Fruit fly (Drosophila melanogaster) whole organism, embryonic: ENCODE measurements around the gene CG5828.

Experiments used
- B-H1 ChIP-seq: fragments of 200-800 bp; sonication (Bioruptor generic); IDR thresholded peaks from 3 replicates; pipeline ENCODE4 v1.3.6; 2022; ENCODE audit warnings: missing biosample characterization, missing genetic modification characterization
- CG10366 ChIP-seq: fragments of 200-800 bp; sonication (Bioruptor generic); IDR thresholded peaks from 2 replicates; pipeline ENCODE4 v1.3.6; 2022; ENCODE audit warnings: missing biosample characterization, missing genetic modification characterization
- CG11247 ChIP-seq: fragments of 200-800 bp; sonication (Bioruptor generic); IDR thresholded peaks from 2 replicates; pipeline ENCODE4 v1.3.6; 2022; ENCODE audit warnings: missing biosample characterization, missing genetic modification characterization
- CG11504 ChIP-seq: fragments of 200-800 bp; sonication (Bioruptor generic); optimal IDR thresholded peaks from 3 replicates; lab custom pipeline; 2019; ENCODE audit warnings: missing biosample characterization, mild to moderate bottlenecking, missing genetic modification characterization, moderate library complexity
- CG12219 ChIP-seq: fragments of 200-800 bp; sonication (Bioruptor generic); optimal IDR thresholded peaks from 3 replicates; lab custom pipeline; 2018; ENCODE audit warnings: missing biosample characterization, mild to moderate bottlenecking, missing genetic modification characterization
- CG12659 ChIP-seq: fragments of 200-800 bp; sonication (Bioruptor generic); optimal IDR thresholded peaks from 3 replicates; lab custom pipeline; 2017; ENCODE audit warnings: mild to moderate bottlenecking, missing biosample characterization, missing genetic modification reagents, missing genetic modification characterization
- CG1832 ChIP-seq: fragments of 200-800 bp; sonication (Bioruptor generic); optimal IDR thresholded peaks from 2 replicates; lab custom pipeline; 2017; ENCODE audit warnings: missing biosample characterization, mild to moderate bottlenecking, missing genetic modification characterization, inconsistent platforms
- CG18599 ChIP-seq: fragments of 200-800 bp; sonication (Bioruptor generic); optimal IDR thresholded peaks from 3 replicates; lab custom pipeline; 2017; ENCODE audit warnings: missing biosample characterization, missing genetic modification characterization, mild to moderate bottlenecking, moderate library complexity, missing genetic modification reagents
- CG2120 ChIP-seq: fragments of 200-800 bp; sonication (Bioruptor generic); optimal IDR thresholded peaks from 3 replicates; lab custom pipeline; 2016; ENCODE audit warnings: missing biosample characterization, missing genetic modification characterization
- CG2678 ChIP-seq: fragments of 200-800 bp; sonication (Bioruptor generic); optimal IDR thresholded peaks from 3 replicates; lab custom pipeline; 2019; ENCODE audit warnings: missing biosample characterization, mild to moderate bottlenecking, missing genetic modification characterization, moderate library complexity
- CG32767 ChIP-seq: fragments of 200-800 bp; sonication (Bioruptor generic); IDR thresholded peaks from 2 replicates; pipeline ENCODE4 v1.3.6; 2022; ENCODE audit warnings: missing biosample characterization, missing genetic modification characterization
- CG6254 ChIP-seq: fragments of 200-800 bp; sonication (Bioruptor generic); optimal IDR thresholded peaks from 3 replicates; lab custom pipeline; 2017; ENCODE audit warnings: mild to moderate bottlenecking, missing biosample characterization, missing genetic modification reagents, missing genetic modification characterization
- CG6689 ChIP-seq: fragments of 200-800 bp; sonication (Bioruptor generic); IDR thresholded peaks from 2 replicates; pipeline ENCODE4 v1.3.6; 2022; ENCODE audit warnings: missing biosample characterization, missing genetic modification characterization
- CG7839 ChIP-seq: fragments of 200-800 bp; sonication (Bioruptor generic); optimal IDR thresholded peaks from 3 replicates; lab custom pipeline; 2018; ENCODE audit warnings: missing biosample characterization, mild to moderate bottlenecking, missing genetic modification characterization, moderate library complexity
- CG8388 ChIP-seq: fragments of 200-800 bp; sonication (Bioruptor generic); optimal IDR thresholded peaks from 2 replicates; lab custom pipeline; 2019; ENCODE audit warnings: missing biosample characterization, mild to moderate bottlenecking, missing genetic modification characterization, moderate library complexity
- CG8944 ChIP-seq: fragments of 200-800 bp; sonication (Bioruptor generic); optimal IDR thresholded peaks from 3 replicates; lab custom pipeline; 2016; ENCODE audit warnings: missing biosample characterization, missing genetic modification characterization
- CG9797 ChIP-seq: fragments of 200-800 bp; sonication (Bioruptor generic); optimal IDR thresholded peaks from 3 replicates; lab custom pipeline; 2018; ENCODE audit warnings: missing biosample characterization, mild to moderate bottlenecking, missing genetic modification characterization
- CG9876 ChIP-seq: fragments of 200-800 bp; sonication (Bioruptor generic); optimal IDR thresholded peaks from 2 replicates; lab custom pipeline; 2016; ENCODE audit warnings: missing biosample characterization, missing genetic modification characterization
- Dek ChIP-seq: fragments of 200-800 bp; sonication (Bioruptor generic); optimal IDR thresholded peaks from 3 replicates; lab custom pipeline; 2019; ENCODE audit warnings: missing biosample characterization, mild to moderate bottlenecking, missing genetic modification characterization, moderate library complexity
- Dip3 ChIP-seq: fragments of 200-800 bp; sonication (Bioruptor generic); optimal IDR thresholded peaks from 3 replicates; lab custom pipeline; 2016; ENCODE audit warnings: missing biosample characterization, missing genetic modification characterization
- Doc2 ChIP-seq: fragments of 200-800 bp; sonication (Bioruptor generic); IDR thresholded peaks from 2 replicates; pipeline ENCODE4 v1.3.6; 2022; ENCODE audit warnings: missing biosample characterization, missing genetic modification characterization
- E2f1 ChIP-seq: fragments of 200-800 bp; sonication (Bioruptor generic); IDR thresholded peaks from 2 replicates; pipeline ENCODE4 v1.3.6; 2022; ENCODE audit warnings: missing biosample characterization, missing genetic modification characterization
- Ets97D ChIP-seq: fragments of 200-800 bp; sonication (Bioruptor generic); optimal IDR thresholded peaks from 3 replicates; lab custom pipeline; 2016; ENCODE audit warnings: missing biosample characterization, missing genetic modification characterization
- Hmr ChIP-seq: fragments of 200-800 bp; sonication (Bioruptor generic); optimal IDR thresholded peaks from 3 replicates; lab custom pipeline; 2017; ENCODE audit warnings: mild to moderate bottlenecking, missing biosample characterization, missing genetic modification reagents, missing genetic modification characterization
- Hr51 ChIP-seq, 2 experiments: fragments of 200-800 bp; sonication (Bioruptor generic); optimal IDR thresholded peaks; 2 replicates in 1 of 2; 3 replicates in 1 of 2; lab custom pipeline; 2016 to 2018; ENCODE audit warnings: missing biosample characterization in 2 of 2, missing genetic modification characterization in 2 of 2, mild to moderate bottlenecking in 1 of 2, moderate library complexity in 1 of 2
- Hr78 ChIP-seq, 2 experiments: fragments of 200-800 bp in 1 of 2; fragments of >200 bp in 1 of 2; sonication (Bioruptor generic) in 1 of 2; optimal IDR thresholded peaks; 2 replicates each; lab custom pipeline; 2017 to 2019; ENCODE audit warnings: missing biosample characterization in 2 of 2, missing genetic modification characterization in 2 of 2, mild to moderate bottlenecking in 1 of 2, moderate library complexity in 1 of 2
- Med ChIP-seq: fragments of 200-800 bp; sonication (Bioruptor generic); peaks from one replicate; lab custom pipeline; 2016; ENCODE audit warnings: missing biosample characterization, missing genetic modification characterization, mild to moderate bottlenecking, inconsistent platforms, moderate library complexity
- Oli ChIP-seq: fragments of 200-800 bp; sonication (Bioruptor generic); optimal IDR thresholded peaks from 2 replicates; lab custom pipeline; 2018; ENCODE audit warnings: missing biosample characterization, mild to moderate bottlenecking, missing genetic modification characterization, moderate library complexity
- Ravus ChIP-seq: fragments of 200-800 bp; sonication (Bioruptor generic); IDR thresholded peaks from 2 replicates; pipeline ENCODE4 v1.3.6; 2022; ENCODE audit warnings: missing biosample characterization, missing genetic modification characterization
- Sin3A ChIP-seq: fragments of >200 bp; optimal IDR thresholded peaks from 2 replicates; lab custom pipeline; 2018
- Sox102F ChIP-seq: fragments of 200-800 bp; sonication (Bioruptor generic); optimal IDR thresholded peaks from 2 replicates; lab custom pipeline; 2018; ENCODE audit warnings: missing biosample characterization, mild to moderate bottlenecking, missing genetic modification characterization, moderate library complexity
- ap ChIP-seq: fragments of 200-800 bp; sonication (Bioruptor generic); IDR thresholded peaks from 2 replicates; pipeline ENCODE4 v1.3.6; 2022; ENCODE audit warnings: missing biosample characterization, missing genetic modification characterization
- ase ChIP-seq: fragments of 200-800 bp; sonication (Bioruptor generic); IDR thresholded peaks from 3 replicates; pipeline ENCODE4 v1.3.6; 2022; ENCODE audit warnings: missing biosample characterization, missing genetic modification characterization
- bab2 ChIP-seq: fragments of 200-800 bp; sonication (Bioruptor generic); optimal IDR thresholded peaks from 2 replicates; lab custom pipeline; 2016; ENCODE audit warnings: missing biosample characterization, missing genetic modification characterization
- croc ChIP-seq: fragments of 200-800 bp; sonication (Bioruptor generic); conservative IDR thresholded peaks from 3 replicates; pipeline ENCODE4 v1.3.6; 2022; ENCODE audit warnings: missing biosample characterization, missing genetic modification characterization
- da ChIP-seq: fragments of 200-800 bp; sonication (Bioruptor generic); optimal IDR thresholded peaks from 2 replicates; lab custom pipeline; 2016; ENCODE audit warnings: missing biosample characterization, missing genetic modification characterization
- dpn ChIP-seq, 2 experiments: fragments of 200-800 bp; sonication (Bioruptor generic); optimal IDR thresholded peaks; 3 replicates each; lab custom pipeline; 2016; ENCODE audit warnings: missing biosample characterization in 2 of 2, missing genetic modification characterization in 2 of 2
- dysf ChIP-seq: fragments of 200-800 bp; sonication (Bioruptor generic); IDR thresholded peaks from 3 replicates; pipeline ENCODE4 v1.3.6; 2022; ENCODE audit warnings: missing biosample characterization, missing genetic modification characterization
- eve ChIP-seq, 2 experiments: fragments of >200 bp; optimal IDR thresholded peaks; 2 replicates each; lab custom pipeline; 2017; ENCODE audit warnings: missing biosample characterization in 2 of 2, missing genetic modification characterization in 2 of 2
- grau ChIP-seq: fragments of 200-800 bp; optimal IDR thresholded peaks from 3 replicates; lab custom pipeline; 2019; ENCODE audit warnings: missing biosample characterization, mild to moderate bottlenecking, missing genetic modification characterization, moderate library complexity
- lab ChIP-seq: fragments of 200-800 bp; sonication (Bioruptor generic); optimal IDR thresholded peaks from 3 replicates; lab custom pipeline; 2017; ENCODE audit warnings: missing biosample characterization, missing genetic modification characterization, mild to moderate bottlenecking, moderate library complexity, missing genetic modification reagents
- pan ChIP-seq, 4 experiments: fragments of >200 bp in 3 of 4; fragments of 200-800 bp in 1 of 4; sonication (Bioruptor generic) in 1 of 4; optimal IDR thresholded peaks in 3 of 4; IDR thresholded peaks in 1 of 4; 2 replicates each; pipeline versions ENCODE4 v1.3.6 to Lab custom; 2017 to 2022; ENCODE audit warnings: missing biosample characterization in 2 of 4, missing genetic modification characterization in 2 of 4, mixed read lengths in 1 of 4
- pfk ChIP-seq: fragments of 200-800 bp; sonication (Bioruptor generic); optimal IDR thresholded peaks from 2 replicates; lab custom pipeline; 2018; ENCODE audit warnings: missing biosample characterization, mild to moderate bottlenecking, missing genetic modification characterization, moderate library complexity
- sc ChIP-seq, 3 experiments: fragments of >200 bp in 2 of 3; fragments of 200-800 bp in 1 of 3; sonication (Bioruptor generic) in 1 of 3; optimal IDR thresholded peaks; 2 replicates in 2 of 3; 3 replicates in 1 of 3; lab custom pipeline; 2017; ENCODE audit warnings: mild to moderate bottlenecking in 1 of 3, missing biosample characterization in 1 of 3, missing genetic modification characterization in 1 of 3, missing genetic modification reagents in 1 of 3
- sens ChIP-seq: fragments of 200-800 bp; sonication (Bioruptor generic); peaks from one replicate; lab custom pipeline; 2016; ENCODE audit warnings: missing biosample characterization, missing genetic modification characterization
- twi ChIP-seq: fragments of 200-800 bp; optimal IDR thresholded peaks from 2 replicates; lab custom pipeline; 2019; ENCODE audit warnings: missing biosample characterization, mild to moderate bottlenecking, missing genetic modification characterization, moderate library complexity
- vvl ChIP-seq: fragments of 200-800 bp; sonication (Bioruptor generic); IDR thresholded peaks from 2 replicates; pipeline ENCODE4 v1.3.6; 2022; ENCODE audit warnings: missing biosample characterization, missing genetic modification characterization

Gene CG5828

DNA sequence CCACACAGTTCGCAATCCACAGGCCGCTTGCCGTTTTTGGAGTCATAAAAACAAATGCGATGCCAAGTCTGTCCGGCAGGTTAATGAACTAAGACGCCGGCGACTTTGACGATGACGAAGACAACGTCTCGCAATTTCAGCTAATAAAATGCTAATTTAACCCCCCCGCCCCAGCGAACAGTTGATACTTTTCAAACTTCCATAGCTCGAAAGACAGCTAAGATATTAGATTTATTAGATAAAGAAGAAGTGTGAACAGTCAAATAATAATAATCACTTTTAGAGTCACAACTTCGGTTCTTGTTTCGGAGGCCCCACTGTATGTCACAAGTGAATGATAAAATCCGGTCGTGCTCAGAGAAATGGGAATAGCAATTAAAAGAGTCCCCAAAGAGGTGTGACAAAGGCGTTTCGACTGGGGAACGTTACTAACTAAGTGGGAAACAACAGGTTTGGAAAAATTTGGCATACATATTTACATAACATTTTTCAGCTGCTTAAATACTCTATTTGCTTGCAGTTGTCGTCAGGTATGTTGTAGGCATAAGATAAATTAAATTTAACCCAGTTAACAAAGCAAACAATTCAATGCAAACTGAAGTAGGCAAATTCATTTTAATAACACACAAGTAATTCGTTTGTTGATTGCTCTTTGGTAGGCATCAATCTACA is 9.1 kb upstream of the CG5828 start (continued):
- TF ChIP-seq Dek: no peak
- no peak for TF ChIP-seq CG8944 (GFP tag; lab: Kevin White, UChicago)
- TF ChIP-seq sens (GFP tag; lab: Kevin White, UChicago): peak; percentile 80
- peak; percentile 70 for TF ChIP-seq vvl (GFP tag; lab: Robert Waterston, UW)
- peak; percentile 18; the same call in 1 of the 3 replicates for TF ChIP-seq dysf (GFP tag; lab: Robert Waterston, UW)
- peak; percentile 17; the same call in 1 of the 2 replicates for TF ChIP-seq ap (GFP tag; lab: Robert Waterston, UW)
- no peak for TF ChIP-seq CG1832 (GFP tag; lab: Kevin White, UChicago)
- TF ChIP-seq pfk (GFP tag; lab: Kevin White, UChicago): no peak
- no peak for TF ChIP-seq Hr78 (GFP tag; optimal IDR thresholded peaks at IDR 0.05; lab: Kevin White, UChicago)
- no peak for TF ChIP-seq Ravus (GFP tag; lab: Robert Waterston, UW)
- no peak for TF ChIP-seq CG9797
- peak; percentile 62 for TF ChIP-seq grau (tag; lab: Kevin White, UChicago)

- no peak for TF ChIP-seq CG10366 (GFP tag; lab: Robert Waterston, UW)
- peak; percentile 23 for TF ChIP-seq Med (GFP tag; lab: Kevin White, UChicago)
- no peak for TF ChIP-seq sc (optimal IDR thresholded peaks at IDR 0.05; lab: Kevin White, UChicago)
- TF ChIP-seq sc (GFP tag; optimal IDR thresholded peaks at IDR 0.05; lab: Kevin White, UChicago): no peak
- TF ChIP-seq CG12219 (GFP tag; lab: Kevin White, UChicago): no peak
- TF ChIP-seq CG9797: no peak
- TF ChIP-seq CG7839: peak; percentile 28
- TF ChIP-seq bab2: no peak
- peak; percentile 16 for TF ChIP-seq CG8388 (GFP tag; lab: Kevin White, UChicago)
- TF ChIP-seq Sin3A (lab: Kevin White, UChicago): no peak
- TF ChIP-seq lab (GFP tag; lab: Kevin White, UChicago): peak; percentile 37
- TF ChIP-seq Dip3 (GFP tag; lab: Kevin White, UChicago): no peak
- peak in 1 of 2 experiments; percentile 12 for TF ChIP-seq Hr51 (GFP tag; optimal IDR thresholded peaks at IDR 0.05; lab: Kevin White, UChicago)
- TF ChIP-seq Sox102F: peak; percentile 9
- peak in 1 of 2 experiments; percentile 5 for TF ChIP-seq dpn (GFP tag; optimal IDR thresholded peaks at IDR 0.05; lab: Kevin White, UChicago)
- TF ChIP-seq Hmr (GFP tag; lab: Kevin White, UChicago): peak; percentile 37
- no peak for TF ChIP-seq CG6254 (GFP tag; lab: Kevin White, UChicago)
- TF ChIP-seq CG2120 (GFP tag; lab: Kevin White, UChicago): peak; percentile 31
- TF ChIP-seq CG9876 (GFP tag; lab: Kevin White, UChicago): no peak
- peak; percentile 1 for TF ChIP-seq Oli (tag; lab: Kevin White, UChicago)
- TF ChIP-seq CG11247 (GFP tag; lab: Robert Waterston, UW): 0 out of 2 replicates have a peak, but pooled peaks have one; percentile 18
- TF ChIP-seq CG11504 (tag; lab: Kevin White, UChicago): peak; percentile 23
- no peak for TF ChIP-seq da
- no peak for TF ChIP-seq B-H1
- peak; percentile 40 for TF ChIP-seq CG18599 (GFP tag; lab: Kevin White, UChicago)
- TF ChIP-seq croc: no peak
- peak; percentile 4 for TF ChIP-seq CG2678 (tag; lab: Kevin White, UChicago)
- TF ChIP-seq ase (GFP tag; lab: Robert Waterston, UW): no peak
- TF ChIP-seq Doc2: no peak
- no peak for TF ChIP-seq pan (optimal IDR thresholded peaks at IDR 0.05; lab: Kevin White, UChicago)
- TF ChIP-seq pan (GFP tag; optimal IDR thresholded peaks at IDR 0.05 in 1 of 2, IDR thresholded peaks at IDR 0.05 in 1 of 2): no peak
- no peak for TF ChIP-seq E2f1
- peak; percentile 22; the same call in 1 of the 2 replicates for TF ChIP-seq vvl (GFP tag; lab: Robert Waterston, UW)
- TF ChIP-seq Ets97D (GFP tag; lab: Kevin White, UChicago): no peak
- TF ChIP-seq sens (GFP tag; lab: Kevin White, UChicago): peak; percentile 55
- no peak for TF ChIP-seq eve (GFP tag; optimal IDR thresholded peaks at IDR 0.05; lab: Kevin White, UChicago)
- no peak for TF ChIP-seq CG12659
- TF ChIP-seq CG32767 (GFP tag; lab: Robert Waterston, UW): no peak
- TF ChIP-seq twi (tag; lab: Kevin White, UChicago): no peak
- no peak for TF ChIP-seq CG6689
These were observed 8.2 kb upstream of the CG5828 start for dm6 chr2L:5085561-5085960.
